Worm (Caenorhabditis elegans) whole organism, early embryonic: ENCODE results near the gene dyf-11.

Source experiments
- B0310.2 ChIP-seq: sonication (generic microtip); optimal IDR thresholded peaks from 2 replicates; lab custom pipeline; 2016; ENCODE audit warnings: mild to moderate bottlenecking, missing genetic modification characterization, missing compliant biosample characterization
- F13C5.2 ChIP-seq: sonication (generic microtip); optimal IDR thresholded peaks from 2 replicates; lab custom pipeline; 2017; ENCODE audit warnings: mild to moderate bottlenecking, missing genetic modification characterization, inconsistent platforms, missing compliant biosample characterization
- ama-1 ChIP-seq: fragments of 150-350 bp; optimal IDR thresholded peaks from 2 replicates; lab custom pipeline; 2014
- ceh-13 ChIP-seq: fragments of 200-800 bp; sonication (Bioruptor generic); optimal IDR thresholded peaks from 2 replicates; lab custom pipeline; 2018; ENCODE audit warnings: mild to moderate bottlenecking, missing genetic modification characterization, missing compliant biosample characterization
- ceh-36 ChIP-seq: sonication (generic microtip); optimal IDR thresholded peaks from 2 replicates; lab custom pipeline; 2016; ENCODE audit warnings: missing genetic modification characterization, inconsistent platforms, missing compliant biosample characterization
- flt-1 ChIP-seq: fragments of 200-800 bp; sonication (Bioruptor generic); IDR thresholded peaks from 2 replicates; pipeline ENCODE4 v1.3.6; 2022; ENCODE audit warnings: missing genetic modification characterization, missing compliant biosample characterization

DNA sequence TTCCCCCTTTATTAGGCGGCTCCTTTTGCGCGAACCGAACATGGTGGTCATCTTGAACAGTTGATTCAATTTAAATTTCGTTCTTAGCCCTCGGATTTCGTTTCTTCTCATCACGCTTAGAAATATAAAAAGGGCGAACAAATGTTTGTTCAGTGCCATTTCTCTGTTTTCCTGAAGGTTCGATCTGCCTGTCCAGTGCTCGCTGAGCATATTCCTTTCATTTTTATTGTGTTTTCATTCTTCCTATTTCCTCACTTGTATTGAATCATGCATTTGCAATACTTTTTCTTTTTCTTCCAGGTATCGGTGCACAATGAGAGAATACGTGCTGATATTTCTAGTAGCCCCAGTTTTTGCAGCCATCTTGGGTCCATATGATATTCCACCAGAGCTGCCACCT, 13.9 kb downstream of the dyf-11 start, which contains the start of gene nas-15:
- TF ChIP-seq flt-1 (GFP tag; lab: Robert Waterston, UW) (no peak), ama-1 (no peak), B0310.2 (tag; lab: Kevin White, UChicago) (no peak), ceh-13 (GFP tag; lab: Kevin White, UChicago) (no peak), ceh-36 (tag; lab: Kevin White, UChicago) (no peak), F13C5.2 (tag; lab: Kevin White, UChicago) (no peak)
